Fruit fly (Drosophila melanogaster) whole organism, embryonic: Measurements from ENCODE around the gene CG32320.

Experiments
- Atf-2 ChIP-seq: fragments of 200-800 bp; sonication (Bioruptor generic); optimal IDR thresholded peaks from 2 replicates; lab custom pipeline; 2016; ENCODE audit warnings: missing biosample characterization, missing genetic modification characterization
- C15 ChIP-seq: fragments of 200-800 bp; sonication (Bioruptor generic); IDR thresholded peaks from 3 replicates; pipeline ENCODE4 v1.3.6; 2022; ENCODE audit warnings: missing biosample characterization, missing genetic modification characterization
- CG10147 ChIP-seq: fragments of 200-800 bp; sonication (Bioruptor generic); optimal IDR thresholded peaks from 2 replicates; lab custom pipeline; 2019; ENCODE audit warnings: missing biosample characterization, mild to moderate bottlenecking, missing genetic modification characterization, moderate library complexity
- CG12104 ChIP-seq: fragments of 200-800 bp; sonication (Bioruptor generic); optimal IDR thresholded peaks from 3 replicates; lab custom pipeline; 2016; ENCODE audit warnings: missing biosample characterization, missing genetic modification characterization
- CG13424 ChIP-seq: fragments of 200-800 bp; sonication (Bioruptor generic); optimal IDR thresholded peaks from 2 replicates; lab custom pipeline; 2019; ENCODE audit warnings: missing biosample characterization, mild to moderate bottlenecking, missing genetic modification characterization, moderate library complexity
- CG15073 ChIP-seq: fragments of 200-800 bp; sonication (Bioruptor generic); optimal IDR thresholded peaks from 2 replicates; lab custom pipeline; 2016; ENCODE audit warnings: missing biosample characterization, missing genetic modification characterization
- CG1647 ChIP-seq: fragments of 200-800 bp; sonication (Bioruptor generic); optimal IDR thresholded peaks from 3 replicates; lab custom pipeline; 2016; ENCODE audit warnings: missing biosample characterization, missing genetic modification characterization
- CG17912 ChIP-seq: fragments of 200-800 bp; sonication (Bioruptor generic); optimal IDR thresholded peaks from 2 replicates; lab custom pipeline; 2018; ENCODE audit warnings: missing biosample characterization, mild to moderate bottlenecking, missing genetic modification characterization
- CG18262 ChIP-seq: fragments of 200-800 bp; optimal IDR thresholded peaks from 3 replicates; lab custom pipeline; 2019; ENCODE audit warnings: missing biosample characterization, mild to moderate bottlenecking, missing genetic modification characterization, moderate library complexity
- CG2199 ChIP-seq: fragments of 200-800 bp; sonication (Bioruptor generic); IDR thresholded peaks from 3 replicates; pipeline ENCODE4 v1.3.6; 2022; ENCODE audit warnings: missing biosample characterization, missing genetic modification characterization
- CG2678 ChIP-seq: fragments of 200-800 bp; sonication (Bioruptor generic); optimal IDR thresholded peaks from 3 replicates; lab custom pipeline; 2019; ENCODE audit warnings: missing biosample characterization, mild to moderate bottlenecking, missing genetic modification characterization, moderate library complexity
- CG2889 ChIP-seq: fragments of 200-800 bp; sonication (Bioruptor generic); IDR thresholded peaks from 3 replicates; pipeline ENCODE4 v1.3.6; 2022; ENCODE audit warnings: missing biosample characterization, missing genetic modification characterization
- CG30403 ChIP-seq: fragments of 200-800 bp; sonication (Bioruptor generic); optimal IDR thresholded peaks from 3 replicates; lab custom pipeline; 2016; ENCODE audit warnings: missing biosample characterization, missing genetic modification characterization
- CG3281 ChIP-seq: fragments of 200-800 bp; sonication (Bioruptor generic); optimal IDR thresholded peaks from 3 replicates; lab custom pipeline; 2017; ENCODE audit warnings: missing biosample characterization, mild to moderate bottlenecking, missing genetic modification characterization
- CG43689 ChIP-seq: fragments of 200-800 bp; sonication (Bioruptor generic); IDR thresholded peaks from 2 replicates; pipeline ENCODE4 v1.3.6; 2022; ENCODE audit warnings: missing biosample characterization, missing genetic modification characterization
- CG6765 ChIP-seq: fragments of 200-800 bp; sonication (Bioruptor generic); optimal IDR thresholded peaks from 3 replicates; lab custom pipeline; 2017; ENCODE audit warnings: missing biosample characterization, mild to moderate bottlenecking, missing genetic modification characterization
- CG7556 ChIP-seq: fragments of 200-800 bp; sonication (Bioruptor generic); optimal IDR thresholded peaks from 2 replicates; lab custom pipeline; 2017; ENCODE audit warnings: missing biosample characterization, mild to moderate bottlenecking, missing genetic modification characterization
- CG9932 ChIP-seq: fragments of 200-800 bp; sonication (Bioruptor generic); IDR thresholded peaks from 2 replicates; pipeline ENCODE4 v1.3.6; 2022; ENCODE audit warnings: missing biosample characterization, missing genetic modification characterization
- Ets65A ChIP-seq: fragments of 200-800 bp; sonication (Bioruptor generic); peaks from one replicate; lab custom pipeline; 2016; ENCODE audit warnings: missing biosample characterization, missing genetic modification characterization
- Hey ChIP-seq: fragments of 200-800 bp; sonication (Bioruptor generic); optimal IDR thresholded peaks from 3 replicates; lab custom pipeline; 2018; ENCODE audit warnings: missing biosample characterization, mild to moderate bottlenecking, missing genetic modification characterization
- MESR4 ChIP-seq: fragments of 200-800 bp; sonication (Bioruptor generic); optimal IDR thresholded peaks from 2 replicates; lab custom pipeline; 2018; ENCODE audit warnings: missing biosample characterization, mild to moderate bottlenecking, missing genetic modification characterization, moderate library complexity
- Mes4 ChIP-seq: fragments of 200-800 bp; sonication (Bioruptor generic); optimal IDR thresholded peaks from 2 replicates; lab custom pipeline; 2016; ENCODE audit warnings: missing biosample characterization, missing genetic modification characterization
- PHDP ChIP-seq: fragments of 200-800 bp; sonication (Bioruptor generic); optimal IDR thresholded peaks from 3 replicates; lab custom pipeline; 2018; ENCODE audit warnings: missing biosample characterization, mild to moderate bottlenecking, missing genetic modification characterization, moderate library complexity
- Six4 ChIP-seq: fragments of 200-800 bp; sonication (Bioruptor generic); optimal IDR thresholded peaks from 2 replicates; lab custom pipeline; 2016; ENCODE audit warnings: missing biosample characterization, missing genetic modification characterization
- YL-1 ChIP-seq: fragments of 200-800 bp; sonication (Bioruptor generic); optimal IDR thresholded peaks from 3 replicates; lab custom pipeline; 2017; ENCODE audit warnings: missing biosample characterization, mild to moderate bottlenecking, missing genetic modification characterization
- abd-A ChIP-seq: fragments of 200-800 bp; sonication (Bioruptor generic); optimal IDR thresholded peaks from 3 replicates; lab custom pipeline; 2019; ENCODE audit warnings: missing biosample characterization, mild to moderate bottlenecking, missing genetic modification characterization, moderate library complexity
- chm ChIP-seq: fragments of 200-800 bp; sonication (Bioruptor generic); IDR thresholded peaks from 2 replicates; pipeline ENCODE4 v1.3.6; 2022; ENCODE audit warnings: missing biosample characterization, missing genetic modification characterization
- chn ChIP-seq: fragments of 200-800 bp; sonication (Bioruptor generic); optimal IDR thresholded peaks from 2 replicates; lab custom pipeline; 2016; ENCODE audit warnings: missing biosample characterization, missing genetic modification characterization
- da ChIP-seq: fragments of 200-800 bp; sonication (Bioruptor generic); optimal IDR thresholded peaks from 2 replicates; lab custom pipeline; 2016; ENCODE audit warnings: missing biosample characterization, missing genetic modification characterization
- danr ChIP-seq: fragments of 200-800 bp; sonication (Bioruptor generic); IDR thresholded peaks from 2 replicates; pipeline ENCODE4 v1.3.6; 2022; ENCODE audit warnings: missing biosample characterization, missing genetic modification characterization
- dati ChIP-seq: fragments of 200-800 bp; sonication (Bioruptor generic); IDR thresholded peaks from 2 replicates; pipeline ENCODE4 v1.3.6; 2022; ENCODE audit warnings: missing biosample characterization, missing genetic modification characterization
- dpn ChIP-seq, 2 experiments: fragments of 200-800 bp; sonication (Bioruptor generic); optimal IDR thresholded peaks; 3 replicates each; lab custom pipeline; 2016; ENCODE audit warnings: missing biosample characterization in 2 of 2, missing genetic modification characterization in 2 of 2
- en ChIP-seq: fragments of 200-800 bp; sonication (Bioruptor generic); optimal IDR thresholded peaks from 2 replicates; lab custom pipeline; 2016; ENCODE audit warnings: missing biosample characterization, missing genetic modification characterization
- ewg ChIP-seq: fragments of 200-800 bp; sonication (Bioruptor generic); optimal IDR thresholded peaks from 3 replicates; lab custom pipeline; 2017; ENCODE audit warnings: mild to moderate bottlenecking, missing biosample characterization, missing genetic modification reagents, missing genetic modification characterization
- gt ChIP-seq: fragments of 200-800 bp; sonication (Bioruptor generic); IDR thresholded peaks from 2 replicates; pipeline ENCODE4 v1.3.6; 2022; ENCODE audit warnings: missing biosample characterization, missing genetic modification characterization
- her ChIP-seq: fragments of 200-800 bp; sonication (Bioruptor generic); optimal IDR thresholded peaks from 2 replicates; lab custom pipeline; 2016; ENCODE audit warnings: missing biosample characterization, missing genetic modification characterization
- inv ChIP-seq: fragments of 200-800 bp; sonication (Bioruptor generic); IDR thresholded peaks from 2 replicates; pipeline ENCODE4 v1.3.6; 2022; ENCODE audit warnings: missing biosample characterization, missing genetic modification characterization; ENCODE audit not compliant: partially characterized antibody
- lab ChIP-seq: fragments of 200-800 bp; sonication (Bioruptor generic); optimal IDR thresholded peaks from 3 replicates; lab custom pipeline; 2017; ENCODE audit warnings: missing biosample characterization, missing genetic modification characterization, mild to moderate bottlenecking, moderate library complexity, missing genetic modification reagents
- lilli ChIP-seq: fragments of 200-800 bp; sonication (Bioruptor generic); optimal IDR thresholded peaks from 3 replicates; lab custom pipeline; 2016; ENCODE audit warnings: missing biosample characterization, missing genetic modification characterization
- maf-S ChIP-seq: fragments of 200-800 bp; sonication (Bioruptor generic); optimal IDR thresholded peaks from 2 replicates; lab custom pipeline; 2016; ENCODE audit warnings: missing biosample characterization, missing genetic modification characterization
- mirr ChIP-seq: fragments of 200-800 bp; sonication (Bioruptor generic); optimal IDR thresholded peaks from 3 replicates; lab custom pipeline; 2018; ENCODE audit warnings: missing biosample characterization, mild to moderate bottlenecking, missing genetic modification characterization
- nerfin-1 ChIP-seq: fragments of 200-800 bp; sonication (Bioruptor generic); optimal IDR thresholded peaks from 3 replicates; lab custom pipeline; 2019; ENCODE audit warnings: missing biosample characterization, mild to moderate bottlenecking, missing genetic modification characterization, moderate library complexity
- nom ChIP-seq: fragments of 200-800 bp; sonication (Bioruptor generic); optimal IDR thresholded peaks from 2 replicates; lab custom pipeline; 2017; ENCODE audit warnings: missing biosample characterization, missing genetic modification characterization, mild to moderate bottlenecking, moderate library complexity, missing genetic modification reagents
- prd ChIP-seq, 3 experiments: fragments of >200 bp in 2 of 3; fragments of 200-800 bp in 1 of 3; sonication (Bioruptor generic) in 1 of 3; optimal IDR thresholded peaks in 2 of 3; IDR thresholded peaks in 1 of 3; 2 replicates in 2 of 3; 3 replicates in 1 of 3; pipeline versions ENCODE4 v1.3.6 to Lab custom; 2017 to 2022; ENCODE audit warnings: missing biosample characterization in 1 of 3, missing genetic modification characterization in 1 of 3
- sd ChIP-seq: fragments of 200-800 bp; sonication (Bioruptor generic); optimal IDR thresholded peaks from 3 replicates; lab custom pipeline; 2018; ENCODE audit warnings: missing biosample characterization, mild to moderate bottlenecking, missing genetic modification characterization, moderate library complexity
- sens ChIP-seq: fragments of 200-800 bp; sonication (Bioruptor generic); peaks from one replicate; lab custom pipeline; 2016; ENCODE audit warnings: missing biosample characterization, missing genetic modification characterization
- tgo ChIP-seq: fragments of 200-800 bp; sonication (Bioruptor generic); IDR thresholded peaks from 3 replicates; pipeline ENCODE4 v1.3.6; 2022; ENCODE audit warnings: missing biosample characterization, missing genetic modification characterization
- wek ChIP-seq: fragments of 200-800 bp; sonication (Bioruptor generic); optimal IDR thresholded peaks from 3 replicates; lab custom pipeline; 2018; ENCODE audit warnings: missing biosample characterization, mild to moderate bottlenecking, missing genetic modification characterization, moderate library complexity
- z ChIP-seq: fragments of 200-800 bp; sonication (Bioruptor generic); IDR thresholded peaks from 3 replicates; pipeline ENCODE4 v1.3.6; 2022; ENCODE audit warnings: missing biosample characterization, missing genetic modification characterization
- zfh2 ChIP-seq: fragments of 200-800 bp; sonication (Bioruptor generic); optimal IDR thresholded peaks from 2 replicates; lab custom pipeline; 2016; ENCODE audit warnings: missing biosample characterization, missing genetic modification characterization

Gene CG32320

dm6 chr3L:1378862-1379543 lies 19.4 kb upstream of the CG32320 start (continued):
- TF ChIP-seq maf-S (GFP tag; lab: Kevin White, UChicago) = no peak
- TF ChIP-seq zfh2 = no peak
- no peak for TF ChIP-seq CG17912 (GFP tag; lab: Kevin White, UChicago)
- no peak for TF ChIP-seq inv (GFP tag; lab: Robert Waterston, UW)
- peak; percentile 63 for TF ChIP-seq PHDP (tag; lab: Kevin White, UChicago)
- TF ChIP-seq chn = peak; percentile 24
- peak; percentile 59 for TF ChIP-seq nerfin-1
- peak; percentile 72 for TF ChIP-seq CG2678
- TF ChIP-seq CG43689 (GFP tag; lab: Robert Waterston, UW) = no peak
- TF ChIP-seq lilli = no peak
- TF ChIP-seq ewg (GFP tag; lab: Kevin White, UChicago) = peak; percentile 57
- peak in 1 of 2 experiments; percentile 48 for TF ChIP-seq dpn (GFP tag; optimal IDR thresholded peaks at IDR 0.05; lab: Kevin White, UChicago)
- TF ChIP-seq nom (GFP tag; lab: Kevin White, UChicago) = peak; percentile 45
- TF ChIP-seq Atf-2 (GFP tag; lab: Kevin White, UChicago) = no peak
- TF ChIP-seq CG7556 (GFP tag; lab: Kevin White, UChicago) = peak; percentile 68
- TF ChIP-seq CG3281 (GFP tag; lab: Kevin White, UChicago) = no peak
- TF ChIP-seq CG2199 (GFP tag; lab: Robert Waterston, UW) = peak; percentile 91
- peak; percentile 65; the same call in 2 of the 3 replicates for TF ChIP-seq tgo (GFP tag; lab: Robert Waterston, UW)
- TF ChIP-seq en (GFP tag; lab: Kevin White, UChicago) = no peak
- no peak for TF ChIP-seq sd
- no peak for TF ChIP-seq YL-1
- no peak for TF ChIP-seq CG12104
- TF ChIP-seq CG10147 (GFP tag; lab: Kevin White, UChicago) = no peak
- TF ChIP-seq Six4 (GFP tag; lab: Kevin White, UChicago) = peak; percentile 31
- no peak for TF ChIP-seq prd (optimal IDR thresholded peaks at IDR 0.05; lab: Kevin White, UChicago)
- TF ChIP-seq prd (GFP tag; IDR thresholded peaks at IDR 0.05; lab: Robert Waterston, UW) = peak; percentile 72
- TF ChIP-seq CG13424 (tag; lab: Kevin White, UChicago) = peak; percentile 62
- peak; percentile 65; the same call in 1 of the 2 replicates for TF ChIP-seq chm (GFP tag; lab: Robert Waterston, UW)
- 0 out of 2 replicates have a peak, but pooled peaks have one; percentile 14 for TF ChIP-seq danr
- TF ChIP-seq her = no peak
- TF ChIP-seq CG2889 (GFP tag; lab: Robert Waterston, UW) = no peak
- TF ChIP-seq mirr = no peak
- no peak for TF ChIP-seq wek (GFP tag; lab: Kevin White, UChicago)
- TF ChIP-seq MESR4 (GFP tag; lab: Kevin White, UChicago) = no peak
- TF ChIP-seq abd-A (tag; lab: Kevin White, UChicago) = no peak
- 0 out of 3 replicates have a peak, but pooled peaks have one; percentile 48 for TF ChIP-seq z (GFP tag; lab: Robert Waterston, UW)
- TF ChIP-seq CG6765 (GFP tag; lab: Kevin White, UChicago) = no peak
- TF ChIP-seq CG1647 (GFP tag; lab: Kevin White, UChicago) = no peak
- TF ChIP-seq Ets65A (GFP tag; lab: Kevin White, UChicago) = peak; percentile 92
- no peak for TF ChIP-seq dati (GFP tag; lab: Robert Waterston, UW)
- peak; percentile 94 for TF ChIP-seq sens
- no peak for TF ChIP-seq CG15073 (GFP tag; lab: Kevin White, UChicago)
- peak; percentile 41 for TF ChIP-seq CG30403 (GFP tag; lab: Kevin White, UChicago)
- TF ChIP-seq da (GFP tag; lab: Kevin White, UChicago) = no peak
- TF ChIP-seq gt (GFP tag; lab: Robert Waterston, UW) = peak; percentile 41
- TF ChIP-seq Hey (tag; lab: Kevin White, UChicago) = no peak
- peak; percentile 38 for TF ChIP-seq lab (GFP tag; lab: Kevin White, UChicago)
- peak; percentile 78 for TF ChIP-seq CG18262 (tag; lab: Kevin White, UChicago)
- no peak for TF ChIP-seq Mes4 (GFP tag; lab: Kevin White, UChicago)
- 0 out of 2 replicates have a peak, but pooled peaks have one; percentile 16 for TF ChIP-seq CG9932 (GFP tag; lab: Robert Waterston, UW)
- TF ChIP-seq C15 = no peak
